Worm (Caenorhabditis elegans) whole organism, late embryonic: ENCODE results near the gene srt-14.

Experiments
- K09A11.1 ChIP-seq: sonication (generic microtip); optimal IDR thresholded peaks from 2 replicates; lab custom pipeline; 2017; ENCODE audit warnings: antibody characterized with exemption, mild to moderate bottlenecking, missing genetic modification characterization, missing compliant biosample characterization; ENCODE audit not compliant: insufficient read depth
- ama-1 ChIP-seq: fragments of 150-350 bp; optimal IDR thresholded peaks from 2 replicates; lab custom pipeline; 2014
- ceh-19 ChIP-seq: fragments of 200-800 bp; sonication (Bioruptor generic); optimal IDR thresholded peaks from 2 replicates; lab custom pipeline; 2018; ENCODE audit warnings: mild to moderate bottlenecking, missing genetic modification characterization, missing compliant biosample characterization
- ceh-34 ChIP-seq: sonication (generic microtip); optimal IDR thresholded peaks from 2 replicates; lab custom pipeline; 2016; ENCODE audit warnings: mild to moderate bottlenecking, missing genetic modification characterization, missing compliant biosample characterization
- elt-2 ChIP-seq: sonication (generic microtip); optimal IDR thresholded peaks from 2 replicates; lab custom pipeline; 2016; ENCODE audit warnings: missing genetic modification reagents, missing genetic modification characterization, missing compliant biosample characterization
- ets-4 ChIP-seq: sonication (generic microtip); optimal IDR thresholded peaks from 2 replicates; lab custom pipeline; 2016; ENCODE audit warnings: missing genetic modification characterization, missing compliant biosample characterization
- hlh-30 ChIP-seq: sonication (generic microtip); optimal IDR thresholded peaks from 2 replicates; lab custom pipeline; 2017; ENCODE audit warnings: antibody characterized with exemption, missing genetic modification characterization, missing compliant biosample characterization; ENCODE audit not compliant: insufficient read depth
- lin-11 ChIP-seq: fragments of 200-800 bp; sonication (Bioruptor generic); optimal IDR thresholded peaks from 2 replicates; lab custom pipeline; 2018; ENCODE audit warnings: mild to moderate bottlenecking, missing genetic modification characterization, missing compliant biosample characterization
- pag-3 ChIP-seq: sonication (generic microtip); optimal IDR thresholded peaks from 2 replicates; lab custom pipeline; 2016; ENCODE audit warnings: missing compliant biosample characterization, missing genetic modification characterization, borderline replicate concordance
- unc-3 ChIP-seq, 2 experiments: fragments of 200-800 bp in 1 of 2; sonication (Bioruptor generic) in 1 of 2; sonication (generic microtip) in 1 of 2; conservative IDR thresholded peaks in 1 of 2; optimal IDR thresholded peaks in 1 of 2; 2 replicates each; pipeline versions ENCODE4 v1.3.6 to Lab custom; 2016 to 2022; ENCODE audit warnings: missing compliant biosample characterization in 2 of 2, missing genetic modification characterization in 2 of 2, missing genetic modification reagents in 1 of 2

ce11 chrV:4256474-4256873 is at the start of gene srt-14:
- TF ChIP-seq elt-2 (no peak), unc-3 (GFP tag; conservative IDR thresholded peaks at IDR 0.05; lab: Robert Waterston, UW) (no peak), unc-3 (tag; optimal IDR thresholded peaks at IDR 0.05; lab: Kevin White, UChicago) (no peak), K09A11.1 (tag; lab: Kevin White, UChicago) (no peak), lin-11 (tag; lab: Kevin White, UChicago) (no peak), ets-4 (no peak), pag-3 (no peak), ama-1 (no peak), ceh-19 (GFP tag; lab: Kevin White, UChicago) (no peak), ceh-34 (tag; lab: Kevin White, UChicago) (no peak), hlh-30 (tag; lab: Kevin White, UChicago) (no peak)
